Worm (Caenorhabditis elegans): Measurements from ENCODE around the gene fce-2.

fce-2 gene

ce11 chrV:20424229-20425182 is 595 bp upstream of the fce-2 start:
- TF ChIP-seq sea-1 (GFP tag; conservative IDR thresholded peaks at IDR 0.05) = 0 out of 2 replicates have a peak, but pooled peaks have one; percentile 60
- no peak for TF ChIP-seq ceh-36 (tag; optimal IDR thresholded peaks at IDR 0.05)
- peak; percentile 71 for TF ChIP-seq hmg-4 (GFP tag; optimal IDR thresholded peaks at IDR 0.05)
- TF ChIP-seq tbx-37 (GFP tag; conservative IDR thresholded peaks at IDR 0.05) = peak; percentile 64
- 0 out of 2 replicates have a peak, but pooled peaks have one; percentile 22 for TF ChIP-seq scrt-1 (GFP tag; IDR thresholded peaks at IDR 0.05)
- TF ChIP-seq tra-4 (tag; optimal IDR thresholded peaks at IDR 0.05) = no peak
- TF ChIP-seq F13C5.2 (tag; optimal IDR thresholded peaks at IDR 0.05) = peak; percentile 69
- peak; percentile 55 for TF ChIP-seq flt-1 (GFP tag; IDR thresholded peaks at IDR 0.05)
- TF ChIP-seq ets-7 (tag; optimal IDR thresholded peaks at IDR 0.05) = no peak
- TF ChIP-seq ceh-13 (GFP tag; optimal IDR thresholded peaks at IDR 0.05) = no peak
- TF ChIP-seq tbx-11 (GFP tag; IDR thresholded peaks at IDR 0.05) = no peak
- TF ChIP-seq aly-1 (tag; optimal IDR thresholded peaks at IDR 0.05) = peak; percentile 1
- TF ChIP-seq hnd-1 (tag; optimal IDR thresholded peaks at IDR 0.05) = no peak
- no peak for TF ChIP-seq hmbx-1 (tag; optimal IDR thresholded peaks at IDR 0.05)
- no peak for TF ChIP-seq pes-1 (GFP tag; IDR thresholded peaks at IDR 0.05)
- TF ChIP-seq B0310.2 (tag; optimal IDR thresholded peaks at IDR 0.05) = peak; percentile 85
- TF ChIP-seq ama-1 (optimal IDR thresholded peaks at IDR 0.05) = no peak

- 0 out of 2 replicates have a peak, but pooled peaks have one; percentile 28 for TF ChIP-seq tbx-11 (GFP tag; IDR thresholded peaks at IDR 0.05)
These were observed 6.3 kb downstream of the fce-2 start for ce11 chrV:20431390-20431789.

- no peak for TF ChIP-seq tbx-11 (GFP tag; IDR thresholded peaks at IDR 0.05)
- TF ChIP-seq ets-7 (tag; optimal IDR thresholded peaks at IDR 0.05) = no peak
- no peak for TF ChIP-seq F13C5.2 (tag; optimal IDR thresholded peaks at IDR 0.05)
- no peak for TF ChIP-seq tbx-37 (GFP tag; conservative IDR thresholded peaks at IDR 0.05)
- no peak for TF ChIP-seq hnd-1 (tag; optimal IDR thresholded peaks at IDR 0.05)
- no peak for TF ChIP-seq flt-1 (GFP tag; IDR thresholded peaks at IDR 0.05)
- no peak for TF ChIP-seq sea-1 (GFP tag; conservative IDR thresholded peaks at IDR 0.05)
- TF ChIP-seq ceh-13 (GFP tag; optimal IDR thresholded peaks at IDR 0.05) = no peak
- TF ChIP-seq aly-1 (tag; optimal IDR thresholded peaks at IDR 0.05) = no peak
- TF ChIP-seq ceh-36 (tag; optimal IDR thresholded peaks at IDR 0.05) = no peak
- no peak for TF ChIP-seq B0310.2 (tag; optimal IDR thresholded peaks at IDR 0.05)
- TF ChIP-seq tra-4 (tag; optimal IDR thresholded peaks at IDR 0.05) = no peak
- TF ChIP-seq hmbx-1 (tag; optimal IDR thresholded peaks at IDR 0.05) = no peak
- TF ChIP-seq scrt-1 (GFP tag; IDR thresholded peaks at IDR 0.05) = no peak
- TF ChIP-seq pes-1 (GFP tag; IDR thresholded peaks at IDR 0.05) = no peak
- TF ChIP-seq ama-1 (optimal IDR thresholded peaks at IDR 0.05) = no peak
- TF ChIP-seq hmg-4 (GFP tag; optimal IDR thresholded peaks at IDR 0.05) = no peak
These were observed 20.8 kb downstream of the fce-2 start for ce11 chrV:20445898-20446297.

ce11 chrV:20451793-20452192 is 26.7 kb downstream of the fce-2 start:
- no peak for TF ChIP-seq ets-7 (tag; optimal IDR thresholded peaks at IDR 0.05)
- no peak for TF ChIP-seq ceh-13 (GFP tag; optimal IDR thresholded peaks at IDR 0.05)
- TF ChIP-seq B0310.2 (tag; optimal IDR thresholded peaks at IDR 0.05) = no peak
- no peak for TF ChIP-seq scrt-1 (GFP tag; IDR thresholded peaks at IDR 0.05)
- no peak for TF ChIP-seq pes-1 (GFP tag; IDR thresholded peaks at IDR 0.05)
- no peak for TF ChIP-seq hmbx-1 (tag; optimal IDR thresholded peaks at IDR 0.05)
- no peak for TF ChIP-seq tbx-37 (GFP tag; conservative IDR thresholded peaks at IDR 0.05)
- TF ChIP-seq flt-1 (GFP tag; IDR thresholded peaks at IDR 0.05) = no peak
- TF ChIP-seq ama-1 (optimal IDR thresholded peaks at IDR 0.05) = no peak
- TF ChIP-seq hmg-4 (GFP tag; optimal IDR thresholded peaks at IDR 0.05) = no peak
- no peak for TF ChIP-seq aly-1 (tag; optimal IDR thresholded peaks at IDR 0.05)
- no peak for TF ChIP-seq sea-1 (GFP tag; conservative IDR thresholded peaks at IDR 0.05)
- TF ChIP-seq F13C5.2 (tag; optimal IDR thresholded peaks at IDR 0.05) = no peak
- no peak for TF ChIP-seq hnd-1 (tag; optimal IDR thresholded peaks at IDR 0.05)
- TF ChIP-seq tbx-11 (GFP tag; IDR thresholded peaks at IDR 0.05) = no peak
- TF ChIP-seq ceh-36 (tag; optimal IDR thresholded peaks at IDR 0.05) = no peak

ce11 chrV:20453084-20453483 is 28.0 kb downstream of the fce-2 start, which contains the start of gene F48F5.6:
Gene F48F5.6 (minus strand): TSS chrV:20453184.
- TF ChIP-seq hmbx-1 (tag; optimal IDR thresholded peaks at IDR 0.05) = no peak
- no peak for TF ChIP-seq aly-1 (tag; optimal IDR thresholded peaks at IDR 0.05)
- no peak for TF ChIP-seq tra-4 (tag; optimal IDR thresholded peaks at IDR 0.05)
- no peak for TF ChIP-seq scrt-1 (GFP tag; IDR thresholded peaks at IDR 0.05)
- no peak for TF ChIP-seq tbx-37 (GFP tag; conservative IDR thresholded peaks at IDR 0.05)
- TF ChIP-seq tbx-11 (GFP tag; IDR thresholded peaks at IDR 0.05) = no peak
- TF ChIP-seq pes-1 (GFP tag; IDR thresholded peaks at IDR 0.05) = no peak
- TF ChIP-seq hmg-4 (GFP tag; optimal IDR thresholded peaks at IDR 0.05) = no peak

ce11 chrV:20453811-20454210 is 28.7 kb downstream of the fce-2 start, which contains the start of gene srd-70:
Gene srd-70 (plus strand): TSS chrV:20454111.
- no peak for TF ChIP-seq hnd-1 (tag; optimal IDR thresholded peaks at IDR 0.05)
- TF ChIP-seq hmbx-1 (tag; optimal IDR thresholded peaks at IDR 0.05) = no peak
- TF ChIP-seq pes-1 (GFP tag; IDR thresholded peaks at IDR 0.05) = no peak
- no peak for TF ChIP-seq tbx-37 (GFP tag; conservative IDR thresholded peaks at IDR 0.05)
- no peak for TF ChIP-seq sea-1 (GFP tag; conservative IDR thresholded peaks at IDR 0.05)
- no peak for TF ChIP-seq tra-4 (tag; optimal IDR thresholded peaks at IDR 0.05)
- no peak for TF ChIP-seq ceh-13 (GFP tag; optimal IDR thresholded peaks at IDR 0.05)
- TF ChIP-seq ama-1 (optimal IDR thresholded peaks at IDR 0.05) = no peak
- TF ChIP-seq ets-7 (tag; optimal IDR thresholded peaks at IDR 0.05) = no peak
- no peak for TF ChIP-seq scrt-1 (GFP tag; IDR thresholded peaks at IDR 0.05)

- TF ChIP-seq hnd-1 (tag; optimal IDR thresholded peaks at IDR 0.05) (no peak), ceh-13 (GFP tag; optimal IDR thresholded peaks at IDR 0.05) (no peak), tbx-37 (GFP tag; conservative IDR thresholded peaks at IDR 0.05) (no peak), scrt-1 (GFP tag; IDR thresholded peaks at IDR 0.05) (peak; percentile 54; the same call in 1 of the 2 replicates), flt-1 (GFP tag; IDR thresholded peaks at IDR 0.05) (no peak), pes-1 (GFP tag; IDR thresholded peaks at IDR 0.05) (no peak), hmg-4 (GFP tag; optimal IDR thresholded peaks at IDR 0.05) (peak; percentile 58), hmbx-1 (tag; optimal IDR thresholded peaks at IDR 0.05) (no peak), F13C5.2 (tag; optimal IDR thresholded peaks at IDR 0.05) (peak; percentile 12)
These were observed 30.5 kb downstream of the fce-2 start for ce11 chrV:20455637-20456036.
